Worm (Caenorhabditis elegans): ENCODE data around the gene gnrr-5.

- no peak for TF ChIP-seq bed-2 (GFP tag; IDR thresholded peaks at IDR 0.05)
- no peak for TF ChIP-seq nhr-179 (tag; optimal IDR thresholded peaks at IDR 0.05)
- no peak for TF ChIP-seq Y67H2A.10 (GFP tag; conservative IDR thresholded peaks at IDR 0.05)
- no peak for TF ChIP-seq egl-18 (GFP tag; IDR thresholded peaks at IDR 0.05)
- no peak for TF ChIP-seq hlh-26 (GFP tag; conservative IDR thresholded peaks at IDR 0.05)
Measured at ce11 chrV:4418116-4418515, 36.4 kb downstream of the gnrr-5 start, which contains the start of gene Y47D7A.6.

All from whole organism, young adult.